Worm (Caenorhabditis elegans) whole organism, midembryonic: Measurements from ENCODE around the gene C40A11.4.

Experiments
- flt-1 ChIP-seq: fragments of 200-800 bp; sonication (Bioruptor generic); IDR thresholded peaks from 2 replicates; pipeline ENCODE4 v1.3.6; 2022; ENCODE audit warnings: missing genetic modification characterization, missing compliant biosample characterization
- klf-2 ChIP-seq: fragments of 200-800 bp; sonication (Bioruptor generic); conservative IDR thresholded peaks from 2 replicates; pipeline ENCODE4 v1.3.6; 2022; ENCODE audit warnings: missing genetic modification reagents, missing genetic modification characterization, missing compliant biosample characterization
- ref-1 ChIP-seq: fragments of 200-800 bp; sonication (Bioruptor generic); conservative IDR thresholded peaks from 2 replicates; pipeline ENCODE4 v1.3.6; 2022; ENCODE audit warnings: missing genetic modification reagents, missing genetic modification characterization, missing compliant biosample characterization
- tab-1 ChIP-seq: fragments of 200-800 bp; sonication (Bioruptor generic); IDR thresholded peaks from 2 replicates; pipeline ENCODE4 v1.3.6; 2022; ENCODE audit warnings: missing genetic modification characterization, missing compliant biosample characterization

DNA sequence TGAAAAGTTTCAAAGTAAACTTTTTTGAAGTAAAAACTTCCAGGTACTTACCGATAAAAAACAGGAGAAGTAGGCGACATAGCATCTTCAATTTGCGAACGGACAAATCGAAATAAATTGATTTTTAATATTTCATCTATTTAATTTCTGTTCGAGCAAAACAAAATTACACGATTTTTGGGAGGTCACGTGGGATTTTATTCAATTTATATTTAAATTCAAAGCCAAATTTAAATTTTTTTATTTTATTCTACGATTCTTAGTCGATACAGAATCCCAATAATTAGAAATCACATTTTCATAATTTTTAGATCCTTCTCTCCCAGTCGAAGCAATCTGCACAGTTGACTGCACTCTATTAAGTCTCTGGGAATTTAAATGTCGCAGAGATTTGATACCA is 32.9 kb downstream of the C40A11.4 start, which contains the start of gene C33C12.12:
- TF ChIP-seq flt-1 (GFP tag; lab: Robert Waterston, UW) (no peak), ref-1 (GFP tag; lab: Robert Waterston, UW) (no peak), tab-1 (GFP tag; lab: Robert Waterston, UW) (no peak), klf-2 (GFP tag; lab: Robert Waterston, UW) (no peak)
